Worm (Caenorhabditis elegans) whole organism, young adult: Measurements from ENCODE around the gene B0244.6.

Experiments used
- F22D6.2 ChIP-seq: sonication (generic microtip); optimal IDR thresholded peaks from 2 replicates; lab custom pipeline; 2016; ENCODE audit warnings: mild to moderate bottlenecking, missing genetic modification characterization, missing compliant biosample characterization
- F33H1.4 ChIP-seq: fragments of 200-800 bp; sonication (Bioruptor generic); IDR thresholded peaks from 2 replicates; pipeline ENCODE4 v1.3.6; 2022; ENCODE audit warnings: missing genetic modification reagents, missing genetic modification characterization, missing compliant biosample characterization
- F37B4.10 ChIP-seq: fragments of 200-800 bp; sonication (Bioruptor generic); IDR thresholded peaks from 2 replicates; pipeline ENCODE4 v1.3.6; 2022; ENCODE audit warnings: missing genetic modification characterization, missing compliant biosample characterization
- F39B2.1 ChIP-seq: fragments of 200-800 bp; sonication (Bioruptor generic); IDR thresholded peaks from 2 replicates; pipeline ENCODE4 v1.3.6; 2022; ENCODE audit warnings: missing genetic modification reagents, missing genetic modification characterization, missing compliant biosample characterization
- F49E8.2 ChIP-seq: sonication (generic microtip); optimal IDR thresholded peaks from 3 replicates; lab custom pipeline; 2017; ENCODE audit warnings: missing genetic modification characterization, mild to moderate bottlenecking, missing compliant biosample characterization, antibody characterized with exemption, moderate library complexity; ENCODE audit not compliant: insufficient read depth
- F52B5.7 ChIP-seq: sonication (generic microtip); optimal IDR thresholded peaks from 2 replicates; lab custom pipeline; 2016; ENCODE audit warnings: mild to moderate bottlenecking, missing genetic modification characterization, missing compliant biosample characterization
- F55B11.4 ChIP-seq: sonication (generic microtip); optimal IDR thresholded peaks from 2 replicates; lab custom pipeline; 2016; ENCODE audit warnings: missing compliant biosample characterization, missing genetic modification characterization, borderline replicate concordance; ENCODE audit not compliant: insufficient read depth
- K11D2.4 ChIP-seq: fragments of 200-800 bp; sonication (Bioruptor generic); IDR thresholded peaks from 2 replicates; pipeline ENCODE4 v1.3.6; 2022; ENCODE audit warnings: missing genetic modification reagents, missing genetic modification characterization, missing compliant biosample characterization
- Y53F4B.3 ChIP-seq: fragments of 200-800 bp; sonication (Bioruptor generic); IDR thresholded peaks from 2 replicates; pipeline ENCODE4 v1.3.6; 2022; ENCODE audit warnings: missing genetic modification reagents, missing genetic modification characterization, missing compliant biosample characterization
- Y53G8AR.9 ChIP-seq: fragments of 200-800 bp; sonication (Bioruptor generic); conservative IDR thresholded peaks from 2 replicates; pipeline ENCODE4 v1.3.6; 2022; ENCODE audit warnings: missing genetic modification reagents, missing genetic modification characterization, missing compliant biosample characterization
- Y67H2A.10 ChIP-seq: fragments of 200-800 bp; sonication (Bioruptor generic); conservative IDR thresholded peaks from 2 replicates; pipeline ENCODE4 v1.3.6; 2022; ENCODE audit warnings: missing genetic modification reagents, missing genetic modification characterization, missing compliant biosample characterization
- Y95B8A.8 ChIP-seq: fragments of 200-800 bp; sonication (Bioruptor generic); IDR thresholded peaks from 2 replicates; pipeline ENCODE4 v1.3.6; 2022; ENCODE audit warnings: missing genetic modification reagents, missing genetic modification characterization, missing compliant biosample characterization
- akir-1 ChIP-seq: fragments of 200-800 bp; sonication (Bioruptor generic); optimal IDR thresholded peaks from 2 replicates; lab custom pipeline; 2018; ENCODE audit warnings: mild to moderate bottlenecking, missing genetic modification characterization, moderate library complexity, missing compliant biosample characterization
- attf-5 ChIP-seq: fragments of 200-800 bp; sonication (Bioruptor generic); optimal IDR thresholded peaks from 2 replicates; lab custom pipeline; 2018; ENCODE audit warnings: mild to moderate bottlenecking, missing genetic modification characterization, missing compliant biosample characterization
- bed-1 ChIP-seq: fragments of 200-800 bp; sonication (Bioruptor generic); IDR thresholded peaks from 2 replicates; pipeline ENCODE4 v1.3.6; 2022; ENCODE audit warnings: missing genetic modification reagents, missing genetic modification characterization, missing compliant biosample characterization
- ceh-91 ChIP-seq: fragments of 200-800 bp; sonication (Bioruptor generic); IDR thresholded peaks from 2 replicates; pipeline ENCODE4 v1.3.6; 2022; ENCODE audit warnings: missing genetic modification reagents, missing genetic modification characterization, missing compliant biosample characterization
- dpff-1 ChIP-seq: sonication (generic microtip); optimal IDR thresholded peaks from 2 replicates; lab custom pipeline; 2017; ENCODE audit warnings: mild to moderate bottlenecking, missing genetic modification characterization, missing compliant biosample characterization
- dpl-1 ChIP-seq: fragments of 150-350 bp; optimal IDR thresholded peaks from 2 replicates; lab custom pipeline; 2014; ENCODE audit warnings: missing biosample characterization, missing genetic modification reagents, missing genetic modification characterization
- efl-1 ChIP-seq: fragments of 150-350 bp; optimal IDR thresholded peaks from 2 replicates; lab custom pipeline; 2014; ENCODE audit warnings: missing biosample characterization, missing genetic modification reagents, missing genetic modification characterization
- gei-17 ChIP-seq: fragments of 200-800 bp; sonication (Bioruptor generic); optimal IDR thresholded peaks from 2 replicates; lab custom pipeline; 2018; ENCODE audit warnings: mild to moderate bottlenecking, missing genetic modification characterization, missing compliant biosample characterization
- hlh-26 ChIP-seq: fragments of 200-800 bp; sonication (Bioruptor generic); conservative IDR thresholded peaks from 2 replicates; pipeline ENCODE4 v1.3.6; 2022; ENCODE audit warnings: missing genetic modification reagents, missing genetic modification characterization, missing compliant biosample characterization
- hsf-1 ChIP-seq: fragments of 200-800 bp; sonication (Bioruptor generic); IDR thresholded peaks from 2 replicates; pipeline ENCODE4 v1.3.6; 2022; ENCODE audit warnings: missing genetic modification reagents, missing genetic modification characterization, missing compliant biosample characterization
- let-526 ChIP-seq: fragments of 200-800 bp; sonication (Bioruptor generic); IDR thresholded peaks from 2 replicates; pipeline ENCODE4 v1.3.6; 2022; ENCODE audit warnings: missing genetic modification reagents, missing genetic modification characterization, missing compliant biosample characterization
- lin-54 ChIP-seq: fragments of 200-800 bp; sonication (Bioruptor generic); optimal IDR thresholded peaks from 2 replicates; lab custom pipeline; 2018; ENCODE audit warnings: mild to moderate bottlenecking, missing genetic modification characterization, missing compliant biosample characterization
- lir-1 ChIP-seq: fragments of 200-800 bp; sonication (Bioruptor generic); conservative IDR thresholded peaks from 2 replicates; pipeline ENCODE4 v1.3.6; 2022; ENCODE audit warnings: missing genetic modification reagents, missing genetic modification characterization, missing compliant biosample characterization
- madf-6 ChIP-seq: fragments of 200-800 bp; sonication (Bioruptor generic); IDR thresholded peaks from 2 replicates; pipeline ENCODE4 v1.3.6; 2022; ENCODE audit warnings: missing genetic modification reagents, missing genetic modification characterization, missing compliant biosample characterization
- mcd-1 ChIP-seq: fragments of 200-800 bp; sonication (Bioruptor generic); IDR thresholded peaks from 2 replicates; pipeline ENCODE4 v1.3.6; 2022; ENCODE audit warnings: missing genetic modification reagents, missing genetic modification characterization, missing compliant biosample characterization
- nfya-1 ChIP-seq: sonication (generic microtip); optimal IDR thresholded peaks from 2 replicates; lab custom pipeline; 2017; ENCODE audit warnings: antibody characterized with exemption, missing compliant biosample characterization, missing genetic modification characterization, borderline replicate concordance; ENCODE audit not compliant: insufficient read depth
- nhr-179 ChIP-seq: sonication (generic microtip); optimal IDR thresholded peaks from 2 replicates; lab custom pipeline; 2016; ENCODE audit warnings: mild to moderate bottlenecking, missing genetic modification characterization, missing compliant biosample characterization
- nhr-27 ChIP-seq: fragments of 200-800 bp; sonication (Bioruptor generic); optimal IDR thresholded peaks from 2 replicates; lab custom pipeline; 2018; ENCODE audit warnings: mild to moderate bottlenecking, missing genetic modification characterization, moderate library complexity, missing compliant biosample characterization
- nhr-90 ChIP-seq: sonication (generic microtip); optimal IDR thresholded peaks from 2 replicates; lab custom pipeline; 2016; ENCODE audit warnings: missing genotype, mild to moderate bottlenecking, missing genetic modification characterization, missing compliant biosample characterization
- rcor-1 ChIP-seq: fragments of 200-800 bp; sonication (Bioruptor generic); IDR thresholded peaks from 2 replicates; pipeline ENCODE4 v1.3.6; 2022; ENCODE audit warnings: missing genetic modification reagents, missing genetic modification characterization, missing compliant biosample characterization
- repo-1 ChIP-seq: sonication (generic microtip); optimal IDR thresholded peaks from 2 replicates; lab custom pipeline; 2017; ENCODE audit warnings: mild to moderate bottlenecking, missing genetic modification characterization, missing compliant biosample characterization
- sdz-38 ChIP-seq: sonication (generic microtip); optimal IDR thresholded peaks from 2 replicates; lab custom pipeline; 2016; ENCODE audit warnings: missing genotype, missing genetic modification characterization, missing compliant biosample characterization
- snpc-1.3 ChIP-seq: sonication (generic microtip); optimal IDR thresholded peaks from 2 replicates; lab custom pipeline; 2017; ENCODE audit warnings: missing genetic modification characterization, mild to moderate bottlenecking, missing compliant biosample characterization, antibody characterized with exemption, moderate library complexity, missing genotype, missing genetic modification reagents; ENCODE audit not compliant: insufficient read depth
- snpc-3.4 ChIP-seq: sonication (generic microtip); optimal IDR thresholded peaks from 2 replicates; lab custom pipeline; 2017; ENCODE audit warnings: missing genetic modification characterization, mild to moderate bottlenecking, missing compliant biosample characterization, antibody characterized with exemption, moderate library complexity, missing genotype, missing genetic modification reagents
- sptf-2 ChIP-seq: fragments of 200-800 bp; sonication (Bioruptor generic); optimal IDR thresholded peaks from 2 replicates; lab custom pipeline; 2018; ENCODE audit warnings: mild to moderate bottlenecking, missing genetic modification characterization, missing compliant biosample characterization
- ztf-25 ChIP-seq: fragments of 200-800 bp; sonication (Bioruptor generic); IDR thresholded peaks from 2 replicates; pipeline ENCODE4 v1.3.6; 2022; ENCODE audit warnings: missing genetic modification reagents, missing genetic modification characterization, missing compliant biosample characterization
- ztf-26 ChIP-seq: sonication (generic microtip); optimal IDR thresholded peaks from 2 replicates; lab custom pipeline; 2017; ENCODE audit warnings: missing genetic modification characterization, missing compliant biosample characterization

B0244.6 gene

DNA sequence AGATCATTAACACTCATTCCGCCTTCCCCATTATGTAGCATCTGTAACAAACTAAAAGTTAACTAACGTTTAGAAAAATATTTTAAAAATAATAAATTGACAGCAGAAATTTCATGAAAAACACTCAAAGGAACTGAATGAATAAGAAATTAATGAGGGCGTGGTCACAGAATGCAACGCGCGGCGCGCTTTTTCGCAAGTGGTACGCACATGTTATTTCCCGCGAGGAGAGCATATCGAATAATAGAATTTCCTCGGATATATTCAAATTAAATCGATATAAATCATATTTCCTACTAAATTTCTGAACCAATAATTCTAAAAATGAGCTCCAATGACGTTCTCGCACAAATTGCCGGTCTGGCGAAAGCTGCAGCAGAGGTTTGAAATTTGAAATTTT, 45.1 kb upstream of the B0244.6 start, which contains the start of the genes abi-1 and arle-14 (continued):
- no peak for TF ChIP-seq nfya-1 (tag; lab: Kevin White, UChicago)
- no peak for TF ChIP-seq F39B2.1 (GFP tag; lab: Robert Waterston, UW)
- TF ChIP-seq ceh-91: 0 out of 2 replicates have a peak, but pooled peaks have one; percentile 16
- TF ChIP-seq K11D2.4 (GFP tag; lab: Robert Waterston, UW): no peak
- TF ChIP-seq F33H1.4 (GFP tag; lab: Robert Waterston, UW): peak; percentile 43; the same call in 1 of the 2 replicates
- 0 out of 2 replicates have a peak, but pooled peaks have one; percentile 25 for TF ChIP-seq mcd-1 (GFP tag; lab: Robert Waterston, UW)
- no peak for TF ChIP-seq bed-1
- no peak for TF ChIP-seq hlh-26 (GFP tag; lab: Robert Waterston, UW)
- no peak for TF ChIP-seq ztf-26 (tag; lab: Kevin White, UChicago)
- no peak for TF ChIP-seq ztf-25 (GFP tag; lab: Robert Waterston, UW)
- TF ChIP-seq efl-1 (GFP tag; lab: Kevin White, UChicago): peak; percentile 81
- no peak for TF ChIP-seq sdz-38
- TF ChIP-seq lin-54 (GFP tag; lab: Kevin White, UChicago): peak; percentile 7
- no peak for TF ChIP-seq F49E8.2
- no peak for TF ChIP-seq Y95B8A.8
- TF ChIP-seq, all 124 proteins: peak for 12

DNA sequence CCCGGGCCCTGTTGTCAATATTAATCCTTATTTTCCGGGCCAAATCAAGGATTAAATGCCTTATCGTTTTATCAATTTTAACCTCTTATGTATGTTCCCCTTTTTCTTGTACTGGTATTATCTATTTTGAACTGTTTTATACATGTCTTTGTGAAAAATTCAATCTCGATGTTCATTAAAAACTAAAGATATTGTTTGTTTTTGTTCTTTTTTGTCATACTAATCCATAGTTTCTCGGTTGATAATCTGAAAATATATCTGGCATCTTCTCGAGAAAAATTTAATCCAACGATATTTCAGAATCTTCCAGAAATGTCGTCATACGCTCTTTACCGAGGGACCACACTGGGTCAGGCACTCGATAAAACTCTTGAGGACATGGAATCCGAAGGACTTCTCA, 44.1 kb upstream of the B0244.6 start, which contains the start of gene B0336.13:
B0336.13 (plus strand) TSS at position 301 of the 400 bp plus-strand sequence.
- TF ChIP-seq dpl-1 (GFP tag; lab: Kevin White, UChicago) (no peak), lin-54 (GFP tag; lab: Kevin White, UChicago) (no peak), dpff-1 (tag; lab: Kevin White, UChicago) (no peak), nhr-90 (tag; lab: Kevin White, UChicago) (no peak), madf-6 (GFP tag; lab: Robert Waterston, UW) (peak; percentile 15; the same call in 1 of the 2 replicates), F55B11.4 (tag; lab: Kevin White, UChicago) (no peak), F52B5.7 (tag; lab: Kevin White, UChicago) (no peak), hsf-1 (GFP tag; lab: Robert Waterston, UW) (0 out of 2 replicates have a peak, but pooled peaks have one; percentile 46), rcor-1 (no peak)
- TF ChIP-seq, all 124 proteins: peak for 2

ce11 chrIII:5697266-5697665, 40.5 kb upstream of the B0244.6 start, which contains the start of gene B0336.7:
Gene B0336.7, minus strand, starts transcription at chrIII:5697366.
- no peak for TF ChIP-seq gei-17 (GFP tag; lab: Kevin White, UChicago)
- TF ChIP-seq Y95B8A.8: no peak
- no peak for TF ChIP-seq akir-1 (GFP tag; lab: Kevin White, UChicago)
- no peak for TF ChIP-seq Y67H2A.10 (GFP tag; lab: Robert Waterston, UW)
- no peak for TF ChIP-seq F52B5.7 (tag; lab: Kevin White, UChicago)
- no peak for TF ChIP-seq nhr-179 (tag; lab: Kevin White, UChicago)
- no peak for TF ChIP-seq repo-1 (tag; lab: Kevin White, UChicago)
- no peak for TF ChIP-seq Y53G8AR.9
- TF ChIP-seq nhr-27 (tag; lab: Kevin White, UChicago): no peak
- no peak for TF ChIP-seq lir-1 (GFP tag; lab: Robert Waterston, UW)
- TF ChIP-seq rcor-1: no peak
- no peak for TF ChIP-seq F22D6.2 (tag; lab: Kevin White, UChicago)
- no peak for TF ChIP-seq let-526 (GFP tag; lab: Robert Waterston, UW)
- no peak for TF ChIP-seq attf-5 (GFP tag; lab: Kevin White, UChicago)
- no peak for TF ChIP-seq F37B4.10 (GFP tag; lab: Robert Waterston, UW)
- TF ChIP-seq dpl-1 (GFP tag; lab: Kevin White, UChicago): no peak
- TF ChIP-seq Y53F4B.3 (GFP tag; lab: Robert Waterston, UW): no peak
- TF ChIP-seq snpc-1.3 (tag; lab: Kevin White, UChicago): no peak
- no peak for TF ChIP-seq sptf-2 (GFP tag; lab: Kevin White, UChicago)
- TF ChIP-seq snpc-3.4: no peak
